Worm (Caenorhabditis elegans) whole organism, mixed stage, embryonic: Measurements from ENCODE around the gene sas-1.

Source experiments
- mep-1 ChIP-seq: fragments of 150-350 bp; optimal IDR thresholded peaks from 2 replicates; lab custom pipeline; 2017; ENCODE audit warnings: missing biosample characterization, missing genetic modification reagents, missing genetic modification characterization, inconsistent platforms
- snpc-4 ChIP-seq: fragments of 150-350 bp; optimal IDR thresholded peaks from 2 replicates; lab custom pipeline; 2014; ENCODE audit warnings: missing biosample characterization, missing genetic modification characterization
- unc-39 ChIP-seq: fragments of 150-350 bp; optimal IDR thresholded peaks from 2 replicates; lab custom pipeline; 2014; ENCODE audit warnings: missing biosample characterization, missing genetic modification characterization

ce11 chrIII:12728149-12728548 lies 28.9 kb downstream of the sas-1 start:
- TF ChIP-seq snpc-4 (tag; lab: Kevin White, UChicago) (no peak), unc-39 (no peak), mep-1 (no peak)
